Worm (Caenorhabditis elegans) whole organism, young adult: ENCODE results near the gene twk-35.

ENCODE experiments used
- B0261.1 ChIP-seq: sonication (generic microtip); optimal IDR thresholded peaks from 2 replicates; lab custom pipeline; 2016; ENCODE audit warnings: mild to moderate bottlenecking, missing genetic modification characterization, moderate library complexity, missing compliant biosample characterization
- F23B12.7 ChIP-seq: sonication (generic microtip); optimal IDR thresholded peaks from 2 replicates; lab custom pipeline; 2017; ENCODE audit warnings: missing genetic modification characterization, mild to moderate bottlenecking, missing compliant biosample characterization, antibody characterized with exemption, moderate library complexity; ENCODE audit not compliant: insufficient read depth
- F33H1.4 ChIP-seq: fragments of 200-800 bp; sonication (Bioruptor generic); IDR thresholded peaks from 2 replicates; pipeline ENCODE4 v1.3.6; 2022; ENCODE audit warnings: missing genetic modification reagents, missing genetic modification characterization, missing compliant biosample characterization
- F39B2.1 ChIP-seq: fragments of 200-800 bp; sonication (Bioruptor generic); IDR thresholded peaks from 2 replicates; pipeline ENCODE4 v1.3.6; 2022; ENCODE audit warnings: missing genetic modification reagents, missing genetic modification characterization, missing compliant biosample characterization
- F49E8.2 ChIP-seq: sonication (generic microtip); optimal IDR thresholded peaks from 3 replicates; lab custom pipeline; 2017; ENCODE audit warnings: missing genetic modification characterization, mild to moderate bottlenecking, missing compliant biosample characterization, antibody characterized with exemption, moderate library complexity; ENCODE audit not compliant: insufficient read depth
- F52B5.7 ChIP-seq: sonication (generic microtip); optimal IDR thresholded peaks from 2 replicates; lab custom pipeline; 2016; ENCODE audit warnings: mild to moderate bottlenecking, missing genetic modification characterization, missing compliant biosample characterization
- F55B11.4 ChIP-seq: sonication (generic microtip); optimal IDR thresholded peaks from 2 replicates; lab custom pipeline; 2016; ENCODE audit warnings: missing compliant biosample characterization, missing genetic modification characterization, borderline replicate concordance; ENCODE audit not compliant: insufficient read depth
- T26A5.8 ChIP-seq: sonication (generic microtip); optimal IDR thresholded peaks from 2 replicates; lab custom pipeline; 2016; ENCODE audit warnings: missing genetic modification characterization, missing compliant biosample characterization
- Y53G8AR.9 ChIP-seq: fragments of 200-800 bp; sonication (Bioruptor generic); conservative IDR thresholded peaks from 2 replicates; pipeline ENCODE4 v1.3.6; 2022; ENCODE audit warnings: missing genetic modification reagents, missing genetic modification characterization, missing compliant biosample characterization
- aptf-2 ChIP-seq: fragments of 200-800 bp; sonication (Bioruptor generic); conservative IDR thresholded peaks from 2 replicates; pipeline ENCODE4 v1.3.6; 2022; ENCODE audit warnings: missing genetic modification reagents, missing genetic modification characterization, missing compliant biosample characterization
- attf-6 ChIP-seq: fragments of 200-800 bp; sonication (Bioruptor generic); IDR thresholded peaks from 2 replicates; pipeline ENCODE4 v1.3.6; 2022; ENCODE audit warnings: missing genetic modification reagents, missing genetic modification characterization, missing compliant biosample characterization
- cebp-2 ChIP-seq: fragments of 200-800 bp; sonication (Bioruptor generic); IDR thresholded peaks from 2 replicates; pipeline ENCODE4 v1.3.6; 2022; ENCODE audit warnings: missing genetic modification characterization, missing compliant biosample characterization
- ceh-27 ChIP-seq: fragments of 200-800 bp; sonication (Bioruptor generic); optimal IDR thresholded peaks from 2 replicates; lab custom pipeline; 2018; ENCODE audit warnings: mild to moderate bottlenecking, missing genetic modification characterization, moderate library complexity, missing compliant biosample characterization
- ceh-40 ChIP-seq: fragments of 200-800 bp; sonication (Bioruptor generic); IDR thresholded peaks from 2 replicates; pipeline ENCODE4 v1.3.6; 2022; ENCODE audit warnings: missing genetic modification characterization, missing compliant biosample characterization
- ceh-91 ChIP-seq: fragments of 200-800 bp; sonication (Bioruptor generic); IDR thresholded peaks from 2 replicates; pipeline ENCODE4 v1.3.6; 2022; ENCODE audit warnings: missing genetic modification reagents, missing genetic modification characterization, missing compliant biosample characterization
- dox-1 ChIP-seq: fragments of 200-800 bp; sonication (Bioruptor generic); IDR thresholded peaks from 2 replicates; pipeline ENCODE4 v1.3.6; 2022; ENCODE audit warnings: missing genetic modification reagents, missing genetic modification characterization, missing compliant biosample characterization
- dpff-1 ChIP-seq: sonication (generic microtip); optimal IDR thresholded peaks from 2 replicates; lab custom pipeline; 2017; ENCODE audit warnings: mild to moderate bottlenecking, missing genetic modification characterization, missing compliant biosample characterization
- ets-4 ChIP-seq: fragments of 200-800 bp; sonication (Bioruptor generic); optimal IDR thresholded peaks from 2 replicates; lab custom pipeline; 2018; ENCODE audit warnings: mild to moderate bottlenecking, missing genetic modification characterization, missing compliant biosample characterization
- him-1 ChIP-seq: sonication (generic microtip); optimal IDR thresholded peaks from 2 replicates; lab custom pipeline; 2016; ENCODE audit warnings: missing genotype, missing genetic modification reagents, missing genetic modification characterization, missing compliant biosample characterization
- hmg-20 ChIP-seq: fragments of 200-800 bp; sonication (Bioruptor generic); IDR thresholded peaks from 2 replicates; pipeline ENCODE4 v1.3.6; 2022; ENCODE audit warnings: missing genetic modification reagents, missing genetic modification characterization, missing compliant biosample characterization
- hrde-1 ChIP-seq: sonication (generic microtip); optimal IDR thresholded peaks from 2 replicates; lab custom pipeline; 2016; ENCODE audit warnings: missing genetic modification characterization, mild to moderate bottlenecking, missing compliant biosample characterization, moderate library complexity, missing genotype, missing genetic modification reagents, borderline replicate concordance
- hsf-1 ChIP-seq: fragments of 200-800 bp; sonication (Bioruptor generic); IDR thresholded peaks from 2 replicates; pipeline ENCODE4 v1.3.6; 2022; ENCODE audit warnings: missing genetic modification reagents, missing genetic modification characterization, missing compliant biosample characterization
- lag-1 ChIP-seq: fragments of 200-800 bp; sonication (Bioruptor generic); IDR thresholded peaks from 2 replicates; pipeline ENCODE4 v1.3.6; 2022; ENCODE audit warnings: missing genetic modification reagents, missing genetic modification characterization, missing compliant biosample characterization
- let-607 ChIP-seq, 2 experiments: fragments of 200-800 bp in 1 of 2; sonication (Bioruptor generic) in 1 of 2; sonication (generic microtip) in 1 of 2; optimal IDR thresholded peaks; 2 replicates each; lab custom pipeline; 2016 to 2018; ENCODE audit warnings: mild to moderate bottlenecking in 2 of 2, missing compliant biosample characterization in 2 of 2, missing genetic modification characterization in 2 of 2, moderate library complexity in 2 of 2, missing genotype in 1 of 2
- lsl-1 ChIP-seq: fragments of 200-800 bp; sonication (Bioruptor generic); optimal IDR thresholded peaks from 2 replicates; lab custom pipeline; 2018; ENCODE audit warnings: mild to moderate bottlenecking, missing genetic modification characterization, moderate library complexity, missing compliant biosample characterization
- lsy-27 ChIP-seq: sonication (generic microtip); optimal IDR thresholded peaks from 2 replicates; lab custom pipeline; 2017; ENCODE audit warnings: missing genetic modification characterization, mild to moderate bottlenecking, missing compliant biosample characterization, antibody characterized with exemption, missing genotype, borderline replicate concordance; ENCODE audit not compliant: insufficient read depth
- nfyb-1 ChIP-seq: fragments of 200-800 bp; sonication (Bioruptor generic); IDR thresholded peaks from 2 replicates; pipeline ENCODE4 v1.3.6; 2022; ENCODE audit warnings: missing genetic modification reagents, missing genetic modification characterization, missing compliant biosample characterization
- nhr-27 ChIP-seq: fragments of 200-800 bp; sonication (Bioruptor generic); optimal IDR thresholded peaks from 2 replicates; lab custom pipeline; 2018; ENCODE audit warnings: mild to moderate bottlenecking, missing genetic modification characterization, moderate library complexity, missing compliant biosample characterization
- nhr-80 ChIP-seq: sonication (generic microtip); optimal IDR thresholded peaks from 2 replicates; lab custom pipeline; 2016; ENCODE audit warnings: missing genetic modification characterization, missing compliant biosample characterization
- sdz-38 ChIP-seq: sonication (generic microtip); optimal IDR thresholded peaks from 2 replicates; lab custom pipeline; 2016; ENCODE audit warnings: missing genotype, missing genetic modification characterization, missing compliant biosample characterization
- sea-2 ChIP-seq: fragments of 200-800 bp; sonication (Bioruptor generic); IDR thresholded peaks from 2 replicates; pipeline ENCODE4 v1.3.6; 2022; ENCODE audit warnings: missing genetic modification characterization, missing compliant biosample characterization
- snpc-1.3 ChIP-seq: sonication (generic microtip); optimal IDR thresholded peaks from 2 replicates; lab custom pipeline; 2017; ENCODE audit warnings: missing genetic modification characterization, mild to moderate bottlenecking, missing compliant biosample characterization, antibody characterized with exemption, moderate library complexity, missing genotype, missing genetic modification reagents; ENCODE audit not compliant: insufficient read depth
- snpc-3.4 ChIP-seq: sonication (generic microtip); optimal IDR thresholded peaks from 2 replicates; lab custom pipeline; 2017; ENCODE audit warnings: missing genetic modification characterization, mild to moderate bottlenecking, missing compliant biosample characterization, antibody characterized with exemption, moderate library complexity, missing genotype, missing genetic modification reagents
- tbp1 ChIP-seq: fragments of 200-800 bp; sonication (Bioruptor generic); optimal IDR thresholded peaks from 2 replicates; lab custom pipeline; 2018; ENCODE audit warnings: mild to moderate bottlenecking, missing genetic modification characterization, missing compliant biosample characterization
- tlf-1 ChIP-seq: fragments of 200-800 bp; sonication (Bioruptor generic); optimal IDR thresholded peaks from 2 replicates; lab custom pipeline; 2018; ENCODE audit warnings: mild to moderate bottlenecking, missing genetic modification characterization, missing compliant biosample characterization
- xnd-1 ChIP-seq: sonication (generic microtip); optimal IDR thresholded peaks from 2 replicates; lab custom pipeline; 2016; ENCODE audit warnings: missing genotype, missing genetic modification reagents, missing genetic modification characterization, missing compliant biosample characterization
- ztf-22 ChIP-seq: fragments of 200-800 bp; sonication (Bioruptor generic); optimal IDR thresholded peaks from 2 replicates; lab custom pipeline; 2018; ENCODE audit warnings: mild to moderate bottlenecking, missing genetic modification characterization, moderate library complexity, missing compliant biosample characterization
- ztf-28 ChIP-seq: fragments of 200-800 bp; sonication (Bioruptor generic); IDR thresholded peaks from 2 replicates; pipeline ENCODE4 v1.3.6; 2022; ENCODE audit warnings: missing genetic modification reagents, missing genetic modification characterization, missing compliant biosample characterization
- ztf-3 ChIP-seq: fragments of 200-800 bp; sonication (Bioruptor generic); optimal IDR thresholded peaks from 2 replicates; lab custom pipeline; 2018; ENCODE audit warnings: mild to moderate bottlenecking, missing genetic modification characterization, missing compliant biosample characterization

twk-35 gene

DNA sequence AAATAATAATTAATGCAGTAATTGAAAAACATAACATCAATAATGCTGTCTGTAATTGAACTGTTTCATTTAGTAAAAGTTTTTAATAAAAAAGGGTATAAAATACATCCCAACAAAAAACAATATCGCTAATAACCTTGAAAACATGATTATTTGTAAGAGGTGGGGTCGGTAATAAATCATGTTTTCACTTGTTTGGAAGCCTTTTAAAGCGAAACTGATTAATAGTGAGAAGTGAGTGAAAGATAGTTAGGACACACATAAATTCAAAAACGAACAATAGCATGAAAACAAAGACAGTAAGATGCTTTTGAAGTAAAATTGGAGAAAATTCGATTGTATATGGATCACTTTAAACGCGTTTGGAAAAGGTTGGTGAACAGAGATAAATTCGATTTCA lies 1.7 kb upstream of the twk-35 start, which contains the start of gene try-4:
TSS of gene try-4 (minus strand) at position 74 of the 400 bp plus-strand sequence.
- TF ChIP-seq B0261.1, result no peak

DNA sequence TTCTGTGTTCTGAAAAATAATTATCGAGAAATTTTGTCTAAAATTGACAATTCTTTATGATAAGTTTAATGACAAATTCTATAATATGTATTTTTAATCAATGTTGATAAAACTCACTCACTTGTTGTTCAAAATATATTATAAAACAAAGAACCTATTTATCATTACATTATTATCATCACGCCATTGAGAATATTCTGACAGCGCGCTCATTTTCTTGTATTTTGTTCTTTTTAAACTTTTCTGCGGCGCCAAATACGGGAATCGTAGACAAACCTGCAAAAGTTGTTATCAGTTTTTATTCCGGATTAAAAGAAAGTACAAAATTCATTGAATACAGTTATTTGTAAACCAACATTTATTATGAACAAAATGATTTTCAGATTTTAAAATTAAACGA lies 3.6 kb downstream of the twk-35 start:
- TF ChIP-seq nhr-80 (tag; lab: Kevin White, UChicago) (peak; percentile 51), cebp-2 (GFP tag; lab: Robert Waterston, UW) (no peak)

DNA sequence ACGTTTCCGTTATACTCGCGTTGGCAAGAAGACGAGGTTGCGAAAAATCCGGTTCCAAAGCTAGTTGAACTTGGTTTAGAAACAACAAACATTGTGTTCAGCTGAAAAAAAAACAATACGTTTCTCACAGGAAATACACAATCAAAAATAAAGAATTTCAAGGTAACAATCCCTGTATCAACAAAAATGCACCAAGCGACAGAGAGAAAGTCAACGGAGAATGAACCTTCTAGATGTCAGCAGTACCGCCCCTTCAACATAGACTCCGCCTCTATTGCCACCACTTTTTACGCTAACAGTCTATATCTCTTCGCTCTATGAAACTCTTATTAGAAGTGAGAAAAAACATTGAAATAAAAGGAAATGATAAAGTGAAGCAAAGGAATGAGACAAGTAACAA lies 5.5 kb downstream of the twk-35 start, which contains the start of gene F31D4.8:
TSS of gene F31D4.8 (minus strand) at position 101 of the 400 bp plus-strand sequence.
- TF ChIP-seq lsy-27 (tag; lab: Kevin White, UChicago) (no peak), xnd-1 (tag; lab: Kevin White, UChicago) (no peak), T26A5.8 (tag; lab: Kevin White, UChicago) (no peak), Y53G8AR.9 (GFP tag; lab: Robert Waterston, UW) (no peak), F33H1.4 (no peak), tlf-1 (no peak), F23B12.7 (no peak), F52B5.7 (tag; lab: Kevin White, UChicago) (no peak), nfyb-1 (no peak), dpff-1 (no peak), hsf-1 (GFP tag; lab: Robert Waterston, UW) (no peak), F39B2.1 (GFP tag; lab: Robert Waterston, UW) (no peak)
- TF ChIP-seq, all 124 proteins: peak for 0

DNA sequence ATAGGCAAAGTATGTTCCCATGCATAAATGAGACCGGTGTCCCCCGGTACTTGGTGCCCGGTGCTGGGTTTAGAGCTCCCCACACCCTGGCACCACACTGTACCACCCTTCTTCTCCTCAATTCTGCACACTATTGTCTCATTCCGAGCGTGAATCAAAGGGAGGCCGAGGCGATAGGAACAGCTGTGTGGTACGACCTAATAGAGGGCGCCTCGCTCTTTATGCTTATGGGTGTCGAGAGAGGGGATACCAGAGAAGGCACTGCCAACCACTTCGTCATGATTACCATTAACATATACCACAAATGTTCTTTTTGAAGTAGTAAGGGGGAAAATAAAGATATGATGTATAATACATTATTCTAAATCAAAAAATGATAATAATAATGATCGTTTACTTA lies 7.9 kb downstream of the twk-35 start:
- TF ChIP-seq sea-2 (GFP tag; lab: Robert Waterston, UW) (0 out of 2 replicates have a peak, but pooled peaks have one; percentile 56), snpc-1.3 (no peak), F55B11.4 (no peak), snpc-3.4 (tag; lab: Kevin White, UChicago) (no peak), ztf-22 (GFP tag; lab: Kevin White, UChicago) (no peak), ets-4 (GFP tag; lab: Kevin White, UChicago) (no peak), ztf-3 (GFP tag; lab: Kevin White, UChicago) (no peak), F49E8.2 (tag; lab: Kevin White, UChicago) (no peak)

DNA sequence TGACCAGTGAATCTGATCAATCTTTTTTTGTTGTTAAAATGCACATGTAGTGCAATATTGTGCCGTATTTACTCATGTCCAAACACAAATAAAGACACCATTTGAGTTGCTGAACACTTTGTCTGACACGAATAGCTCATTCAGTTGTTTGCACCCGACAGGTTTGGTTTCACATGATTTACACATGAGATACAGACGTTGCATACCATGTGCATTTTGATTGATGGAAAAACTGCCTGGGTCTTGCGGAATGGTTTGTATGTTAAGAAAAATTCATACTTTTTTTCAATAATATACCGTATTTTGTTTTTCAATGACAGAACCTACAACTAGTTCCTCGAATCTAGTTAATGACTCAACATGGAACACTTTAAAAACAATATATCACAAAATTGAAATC lies 8.4 kb downstream of the twk-35 start:
- TF ChIP-seq ceh-91 (GFP tag; lab: Robert Waterston, UW) (no peak), aptf-2 (GFP tag; lab: Robert Waterston, UW) (no peak), dox-1 (GFP tag; lab: Robert Waterston, UW) (no peak)

DNA sequence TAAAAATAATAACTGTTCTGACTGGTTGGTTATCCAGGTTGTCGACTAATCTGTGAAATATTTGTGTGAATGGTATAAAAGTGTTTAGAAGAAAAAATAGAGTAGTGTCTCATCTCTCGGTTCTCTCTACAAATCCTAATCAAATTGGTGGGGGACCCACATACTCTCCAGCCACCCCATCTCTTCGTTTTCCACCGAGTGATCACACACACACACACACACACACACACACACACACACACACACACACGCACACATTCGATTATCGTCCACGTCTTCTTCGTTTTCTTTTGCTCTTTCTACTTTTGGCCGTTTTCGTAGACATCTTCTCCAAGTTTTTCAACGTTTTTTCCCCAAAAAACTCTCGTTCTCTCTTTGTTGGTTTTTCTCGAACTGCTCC lies 10.4 kb downstream of the twk-35 start:
- TF ChIP-seq hrde-1 (tag; lab: Kevin White, UChicago), result no peak
- peak; percentile 55 for TF ChIP-seq ztf-3 (GFP tag; lab: Kevin White, UChicago)

DNA sequence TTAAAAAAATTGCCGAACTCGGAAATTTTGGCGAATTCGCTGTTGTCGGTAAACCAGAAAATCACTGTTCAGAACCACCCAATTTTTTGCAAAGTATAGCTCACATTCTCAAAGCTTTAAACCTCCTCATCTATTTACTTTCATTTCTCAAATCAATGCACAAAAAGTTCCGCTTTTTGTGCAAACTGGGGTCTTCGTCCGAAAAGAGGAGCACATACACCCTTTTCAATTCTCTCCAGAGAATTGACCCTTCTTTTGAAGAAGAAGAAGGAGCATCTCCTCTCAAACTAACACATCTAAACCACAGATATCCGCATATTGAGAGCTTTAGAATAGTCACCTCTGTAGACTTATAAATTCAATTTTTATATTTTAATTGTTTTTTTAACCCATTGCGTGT lies 12.5 kb downstream of the twk-35 start:
- no peak for TF ChIP-seq him-1
- TF ChIP-seq attf-6 (GFP tag; lab: Robert Waterston, UW), result no peak
- no peak for TF ChIP-seq hmg-20 (GFP tag; lab: Robert Waterston, UW)
- no peak for TF ChIP-seq ceh-27 (GFP tag; lab: Kevin White, UChicago)
- no peak for TF ChIP-seq lag-1 (GFP tag; lab: Robert Waterston, UW)
- TF ChIP-seq nhr-27, result no peak
- TF ChIP-seq tbp1, result no peak
- no peak for TF ChIP-seq let-607 (tag; optimal IDR thresholded peaks at IDR 0.05; lab: Kevin White, UChicago)
- no peak for TF ChIP-seq ceh-40 (GFP tag; lab: Robert Waterston, UW)
- no peak for TF ChIP-seq B0261.1
- TF ChIP-seq lsl-1 (GFP tag; lab: Kevin White, UChicago), result no peak
- TF ChIP-seq sdz-38 (tag; lab: Kevin White, UChicago), result no peak
- no peak for TF ChIP-seq ztf-28 (GFP tag; lab: Robert Waterston, UW)
